Worm (Caenorhabditis elegans) whole organism, L2 larva: ENCODE measurements around the gene F23H12.10.

Source experiments
- C34F6.9 ChIP-seq: fragments of 150-350 bp; optimal IDR thresholded peaks from 2 replicates; lab custom pipeline; 2014; ENCODE audit warnings: missing biosample characterization, missing genetic modification characterization
- F13H6.1 ChIP-seq: sonication (generic microtip); optimal IDR thresholded peaks from 2 replicates; lab custom pipeline; 2016; ENCODE audit warnings: missing genetic modification characterization, missing compliant biosample characterization
- R02D3.7 ChIP-seq: fragments of 150-350 bp; optimal IDR thresholded peaks from 2 replicates; lab custom pipeline; 2014; ENCODE audit warnings: missing biosample characterization, missing genetic modification characterization
- Y55F3AM.14 ChIP-seq: fragments of 200-800 bp; sonication (Bioruptor generic); optimal IDR thresholded peaks from 2 replicates; lab custom pipeline; 2018; ENCODE audit warnings: mild to moderate bottlenecking, missing genetic modification characterization, missing compliant biosample characterization
- ZK546.5 ChIP-seq: sonication (generic microtip); optimal IDR thresholded peaks from 2 replicates; lab custom pipeline; 2017; ENCODE audit warnings: missing biosample characterization, missing genetic modification characterization
- alr-1 ChIP-seq: fragments of 150-350 bp; optimal IDR thresholded peaks from 2 replicates; lab custom pipeline; 2014; ENCODE audit warnings: missing biosample characterization, missing genetic modification characterization
- aly-2 ChIP-seq: fragments of 150-350 bp; optimal IDR thresholded peaks from 2 replicates; lab custom pipeline; 2014; ENCODE audit warnings: missing biosample characterization, missing genetic modification characterization
- ceh-16 ChIP-seq: fragments of 150-350 bp; optimal IDR thresholded peaks from 2 replicates; lab custom pipeline; 2014; ENCODE audit warnings: missing biosample characterization, missing genetic modification characterization
- ceh-82 ChIP-seq: fragments of 150-350 bp; optimal IDR thresholded peaks from 2 replicates; lab custom pipeline; 2014; ENCODE audit warnings: missing biosample characterization, missing genetic modification characterization
- crh-2 ChIP-seq: sonication (generic microtip); optimal IDR thresholded peaks from 2 replicates; lab custom pipeline; 2017; ENCODE audit warnings: missing biosample characterization, missing genetic modification characterization
- dmd-4 ChIP-seq: sonication (generic microtip); optimal IDR thresholded peaks from 2 replicates; lab custom pipeline; 2017; ENCODE audit warnings: missing biosample characterization, missing genetic modification characterization
- egl-27 ChIP-seq: sonication (generic microtip); optimal IDR thresholded peaks from 3 replicates; lab custom pipeline; 2017; ENCODE audit warnings: missing biosample characterization, missing genetic modification reagents, missing genetic modification characterization
- elt-3 ChIP-seq: sonication (generic microtip); optimal IDR thresholded peaks from 2 replicates; lab custom pipeline; 2017; ENCODE audit warnings: missing biosample characterization, missing genetic modification characterization
- gmeb-1 ChIP-seq: fragments of 150-350 bp; optimal IDR thresholded peaks from 2 replicates; lab custom pipeline; 2014; ENCODE audit warnings: missing biosample characterization, missing genetic modification characterization
- lin-11 ChIP-seq: fragments of 150-350 bp; sonication (generic microtip); optimal IDR thresholded peaks from 2 replicates; lab custom pipeline; 2014; ENCODE audit warnings: missing biosample characterization, missing genetic modification characterization, inconsistent platforms, mixed read lengths
- lin-13 ChIP-seq: fragments of 150-350 bp; optimal IDR thresholded peaks from 2 replicates; lab custom pipeline; 2014; ENCODE audit warnings: missing biosample characterization, missing genetic modification reagents, missing genetic modification characterization
- lin-39 ChIP-seq: fragments of 150-350 bp; optimal IDR thresholded peaks from 2 replicates; lab custom pipeline; 2014; ENCODE audit warnings: missing biosample characterization, missing genetic modification reagents, missing genetic modification characterization
- lsy-2 ChIP-seq, 2 experiments: fragments of 150-350 bp in 1 of 2; sonication (generic microtip) in 1 of 2; optimal IDR thresholded peaks; 2 replicates each; lab custom pipeline; 2014 to 2017; ENCODE audit warnings: missing biosample characterization in 2 of 2, missing genetic modification characterization in 2 of 2
- mab-5 ChIP-seq: fragments of 150-350 bp; optimal IDR thresholded peaks from 2 replicates; lab custom pipeline; 2014; ENCODE audit warnings: missing biosample characterization, missing genetic modification characterization
- mbf-1 ChIP-seq: sonication (generic microtip); optimal IDR thresholded peaks from 2 replicates; lab custom pipeline; 2017; ENCODE audit warnings: missing biosample characterization, missing genetic modification characterization
- mdl-1 ChIP-seq, 2 experiments: fragments of 150-350 bp in 1 of 2; sonication (generic microtip) in 1 of 2; optimal IDR thresholded peaks; 2 replicates each; lab custom pipeline; 2017; ENCODE audit warnings: missing biosample characterization in 2 of 2, missing genetic modification characterization in 2 of 2
- nhr-129 ChIP-seq: fragments of 150-350 bp; optimal IDR thresholded peaks from 2 replicates; lab custom pipeline; 2014; ENCODE audit warnings: missing biosample characterization, missing genetic modification characterization
- nhr-23 ChIP-seq: fragments of 150-350 bp; optimal IDR thresholded peaks from 2 replicates; lab custom pipeline; 2014; ENCODE audit warnings: missing biosample characterization, missing genetic modification reagents, missing genetic modification characterization
- nhr-25 ChIP-seq: fragments of 150-350 bp; sonication (generic microtip); optimal IDR thresholded peaks from 3 replicates; lab custom pipeline; 2014; ENCODE audit warnings: missing biosample characterization, missing genetic modification characterization
- nhr-6 ChIP-seq: fragments of 150-350 bp; optimal IDR thresholded peaks from 2 replicates; lab custom pipeline; 2014; ENCODE audit warnings: missing biosample characterization, missing genetic modification characterization
- skn-1 ChIP-seq: sonication (generic microtip); optimal IDR thresholded peaks from 2 replicates; lab custom pipeline; 2017; ENCODE audit warnings: missing biosample characterization, missing genetic modification characterization
- sma-9 ChIP-seq, 2 experiments: fragments of 150-350 bp in 1 of 2; sonication (generic microtip) in 1 of 2; optimal IDR thresholded peaks; 2 replicates each; lab custom pipeline; 2014 to 2016; ENCODE audit warnings: missing genetic modification characterization in 2 of 2, mild to moderate bottlenecking in 1 of 2, missing biosample characterization in 1 of 2, missing compliant biosample characterization in 1 of 2, missing genetic modification reagents in 1 of 2, moderate library complexity in 1 of 2
- unc-39 ChIP-seq: fragments of 150-350 bp; optimal IDR thresholded peaks from 2 replicates; lab custom pipeline; 2014; ENCODE audit warnings: missing biosample characterization, missing genetic modification characterization
- unc-55 ChIP-seq: fragments of 150-350 bp; sonication (generic microtip); optimal IDR thresholded peaks from 3 replicates; lab custom pipeline; 2014; ENCODE audit warnings: missing biosample characterization, missing genetic modification reagents, missing genetic modification characterization
- unc-62 ChIP-seq: fragments of 150-350 bp; optimal IDR thresholded peaks from 2 replicates; lab custom pipeline; 2014; ENCODE audit warnings: missing biosample characterization, missing genetic modification reagents, missing genetic modification characterization
- zag-1 ChIP-seq: fragments of 150-350 bp; optimal IDR thresholded peaks from 2 replicates; lab custom pipeline; 2014; ENCODE audit warnings: missing biosample characterization, missing genetic modification characterization
- ztf-1 ChIP-seq: fragments of 200-800 bp; sonication (Bioruptor generic); conservative IDR thresholded peaks from 2 replicates; pipeline ENCODE4 v1.3.6; 2022; ENCODE audit warnings: missing genetic modification characterization, missing compliant biosample characterization
- ztf-4 ChIP-seq: fragments of 150-350 bp; optimal IDR thresholded peaks from 2 replicates; lab custom pipeline; 2014; ENCODE audit warnings: missing biosample characterization, missing genetic modification characterization

Gene F23H12.10

DNA sequence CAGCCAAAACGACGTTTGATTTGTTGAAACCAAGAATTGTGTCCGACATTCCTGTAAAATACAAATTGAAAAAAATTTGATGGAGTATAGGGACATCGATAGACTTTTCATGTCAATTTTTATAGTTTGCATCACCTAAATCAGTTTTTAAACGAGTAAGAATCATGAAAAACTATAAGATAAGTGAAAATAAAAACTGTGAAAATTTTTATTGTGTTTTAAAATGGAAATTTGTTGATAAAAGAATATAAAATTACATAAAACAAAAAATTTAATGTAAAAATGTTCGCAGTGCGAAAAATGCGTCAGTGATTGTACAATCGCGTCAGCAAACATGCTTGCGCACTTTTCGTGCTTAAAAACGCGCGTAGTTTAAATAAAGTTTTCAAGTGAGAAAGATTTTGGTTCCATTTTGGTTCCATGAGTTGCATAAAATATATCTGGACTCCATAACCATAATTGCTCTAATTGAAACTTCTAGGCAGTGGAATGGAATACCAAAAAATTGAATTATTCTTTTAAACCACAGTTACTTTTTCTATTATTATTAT lies 30.6 kb downstream of the F23H12.10 start, which contains the start of gene tomm-20 (continued):
- peak; percentile 44 for TF ChIP-seq mbf-1
- peak; percentile 55 for TF ChIP-seq ceh-16
- peak; percentile 99 for TF ChIP-seq gmeb-1 (tag; lab: Kevin White, UChicago)
- TF ChIP-seq lin-39 (tag; lab: Kevin White, UChicago): no peak
- peak; percentile 70 for TF ChIP-seq R02D3.7 (tag; lab: Kevin White, UChicago)
- peak; percentile 61 for TF ChIP-seq ztf-4
- peak; percentile 56 for TF ChIP-seq dmd-4 (tag; lab: Kevin White, UChicago)
- no peak for TF ChIP-seq alr-1 (tag; lab: Kevin White, UChicago)
- TF ChIP-seq aly-2: no peak
- peak; percentile 39 for TF ChIP-seq zag-1 (tag; lab: Kevin White, UChicago)
- TF ChIP-seq ceh-82 (tag; lab: Kevin White, UChicago): no peak
- TF ChIP-seq sma-9 (GFP tag; optimal IDR thresholded peaks at IDR 0.05; lab: Kevin White, UChicago): peak; percentile 98
- no peak for TF ChIP-seq sma-9 (tag; optimal IDR thresholded peaks at IDR 0.05; lab: Kevin White, UChicago)
- peak; percentile 91 to 97 for TF ChIP-seq lsy-2 (tag; optimal IDR thresholded peaks at IDR 0.05; lab: Kevin White, UChicago)
- no peak for TF ChIP-seq elt-3 (tag; lab: Kevin White, UChicago)
- TF ChIP-seq Y55F3AM.14 (GFP tag; lab: Kevin White, UChicago): peak; percentile 16
- TF ChIP-seq unc-62: peak; percentile 60
- TF ChIP-seq nhr-23 (tag; lab: Kevin White, UChicago): no peak
- TF ChIP-seq lin-11: peak; percentile 75
- TF ChIP-seq nhr-25 (tag; lab: Kevin White, UChicago): peak; percentile 95
- peak; percentile 51 for TF ChIP-seq ZK546.5
- peak in 1 of 2 experiments; percentile 62 for TF ChIP-seq mdl-1 (tag; optimal IDR thresholded peaks at IDR 0.05; lab: Kevin White, UChicago)
- peak; percentile 89 for TF ChIP-seq egl-27
- TF ChIP-seq nhr-6: no peak
- TF ChIP-seq C34F6.9 (tag; lab: Kevin White, UChicago): peak; percentile 97

DNA sequence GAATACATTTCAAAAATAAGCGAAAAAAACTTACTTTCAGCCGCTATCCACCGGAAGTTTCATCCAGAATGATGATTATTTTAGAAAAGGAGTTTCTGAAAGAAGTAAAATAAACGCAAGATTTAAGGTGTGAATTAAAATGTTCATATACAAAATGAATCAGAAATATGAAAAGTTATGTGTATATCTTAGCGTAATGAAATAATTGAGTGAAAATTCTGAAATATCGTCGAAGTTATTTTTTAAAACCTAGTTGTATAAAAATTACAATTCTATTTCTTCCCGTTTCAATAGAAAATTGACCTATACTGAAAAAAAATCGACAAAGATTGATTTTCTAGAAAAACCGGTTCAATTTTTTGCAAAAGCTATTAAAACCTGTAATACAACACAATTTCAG lies 36.2 kb downstream of the F23H12.10 start, which contains the start of gene twk-13:
TSS of gene twk-13 (minus strand) at position 101 of the 400 bp plus-strand sequence.
- no peak for TF ChIP-seq elt-3 (tag; lab: Kevin White, UChicago)
- TF ChIP-seq, all 48 proteins: peak for 0

DNA sequence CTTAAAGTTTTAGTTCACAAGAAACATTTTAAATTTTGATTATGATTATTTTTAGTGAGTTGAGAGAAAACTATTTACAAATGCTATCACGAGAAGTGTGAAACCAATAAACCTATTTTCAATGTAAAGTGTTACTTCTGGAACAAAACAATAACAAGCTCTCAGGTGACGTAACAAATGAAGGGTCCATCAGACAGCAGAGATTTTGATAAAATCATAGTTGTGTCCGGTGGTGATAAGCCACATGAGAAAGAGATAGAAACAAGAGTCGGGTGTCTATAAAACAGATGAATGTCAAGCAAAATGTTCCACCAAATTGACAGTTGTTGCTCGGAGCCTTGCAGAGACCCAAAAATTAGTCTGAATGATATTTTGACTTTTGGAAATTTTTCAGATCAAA lies 39.7 kb downstream of the F23H12.10 start:
- no peak for TF ChIP-seq ztf-4
- TF ChIP-seq lsy-2 (tag; optimal IDR thresholded peaks at IDR 0.05; lab: Kevin White, UChicago): peak in 1 of 2 experiments; percentile 49
- peak; percentile 37 for TF ChIP-seq nhr-129
- peak; percentile 2 for TF ChIP-seq C34F6.9 (tag; lab: Kevin White, UChicago)

DNA sequence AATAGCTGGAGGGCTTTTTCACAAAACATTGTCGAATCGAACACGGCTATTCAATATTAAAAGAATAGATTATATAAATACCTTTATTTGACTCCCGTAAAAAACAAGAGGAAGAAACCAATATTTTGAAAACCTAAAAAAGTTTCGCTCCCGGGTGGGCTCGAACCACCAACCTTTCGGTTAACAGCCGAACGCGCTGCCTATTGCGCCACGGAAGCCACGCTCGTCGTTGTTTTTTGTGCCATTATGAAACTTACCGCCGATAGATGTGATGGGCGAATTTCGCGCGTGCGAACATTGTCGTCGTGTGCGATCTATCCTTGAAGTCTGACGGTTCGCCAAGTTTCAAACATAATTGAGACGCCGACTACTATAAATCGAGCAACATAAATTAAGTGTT lies 42.2 kb downstream of the F23H12.10 start:
- TF ChIP-seq lin-39 (tag; lab: Kevin White, UChicago): no peak
- no peak for TF ChIP-seq nhr-23 (tag; lab: Kevin White, UChicago)
- TF ChIP-seq crh-2 (tag; lab: Kevin White, UChicago): peak; percentile 21
- peak; percentile 43 for TF ChIP-seq sma-9 (GFP tag; optimal IDR thresholded peaks at IDR 0.05; lab: Kevin White, UChicago)
- no peak for TF ChIP-seq sma-9 (tag; optimal IDR thresholded peaks at IDR 0.05; lab: Kevin White, UChicago)
- TF ChIP-seq elt-3 (tag; lab: Kevin White, UChicago): no peak
- TF ChIP-seq F13H6.1 (tag; lab: Kevin White, UChicago): peak; percentile 15
- peak; percentile 42 for TF ChIP-seq nhr-129
- TF ChIP-seq lin-13 (GFP tag; lab: Kevin White, UChicago): no peak
- no peak for TF ChIP-seq ztf-1 (GFP tag; lab: Robert Waterston, UW)
- TF ChIP-seq unc-55: peak; percentile 41
- peak in 1 of 2 experiments; percentile 30 for TF ChIP-seq lsy-2 (tag; optimal IDR thresholded peaks at IDR 0.05; lab: Kevin White, UChicago)
- TF ChIP-seq skn-1 (tag; lab: Kevin White, UChicago): no peak

DNA sequence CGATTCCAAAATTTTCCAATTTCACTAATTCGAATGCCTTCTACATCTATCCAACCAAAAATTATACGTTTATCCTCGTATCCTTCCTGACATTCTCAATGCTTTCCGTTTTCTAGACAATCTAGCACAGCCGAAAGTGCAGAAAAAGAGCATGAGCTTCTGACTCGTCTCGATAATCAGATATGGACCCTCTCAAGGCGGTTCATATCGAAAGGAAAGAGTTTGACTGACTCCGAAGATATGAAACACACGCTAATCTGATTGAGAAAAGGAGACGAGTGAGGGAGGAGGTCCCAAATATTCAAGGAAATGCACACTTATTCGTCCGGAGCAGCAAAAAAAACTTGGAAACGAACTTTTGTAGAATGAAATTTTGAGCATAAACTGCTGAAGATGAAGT lies 44.9 kb downstream of the F23H12.10 start:
- TF ChIP-seq ceh-16: no peak
- no peak for TF ChIP-seq nhr-23 (tag; lab: Kevin White, UChicago)
- TF ChIP-seq aly-2: no peak
- TF ChIP-seq lin-11: no peak

DNA sequence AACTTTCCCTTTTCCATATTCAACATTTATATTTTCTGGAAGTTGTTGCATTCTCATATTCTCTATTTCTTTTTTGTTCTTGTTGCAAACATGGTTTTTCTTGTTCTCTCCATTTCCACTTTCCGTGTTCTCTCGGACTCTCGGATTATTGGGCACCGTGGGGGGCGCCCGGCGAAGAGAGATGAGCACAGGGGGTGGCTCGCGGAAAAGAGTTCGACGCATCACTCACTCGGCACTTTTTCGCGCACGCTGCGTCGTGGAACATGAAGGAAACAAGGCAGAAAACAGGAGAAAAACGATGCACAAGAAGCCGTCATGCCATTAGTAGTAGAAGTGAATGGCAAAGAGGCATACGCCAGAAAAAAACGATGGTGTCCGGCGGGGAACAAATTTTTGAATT lies 47.4 kb downstream of the F23H12.10 start:
- peak; percentile 6 for TF ChIP-seq unc-55
- TF ChIP-seq dmd-4 (tag; lab: Kevin White, UChicago): no peak
- peak; percentile 15 for TF ChIP-seq C34F6.9 (tag; lab: Kevin White, UChicago)
- no peak for TF ChIP-seq unc-39 (tag; lab: Kevin White, UChicago)
- TF ChIP-seq mab-5 (tag; lab: Kevin White, UChicago): peak; percentile 9
